Worm (Caenorhabditis elegans) whole organism, L1 larva: ENCODE data around the gene cid-1.

Experiments
- C16A3.4 ChIP-seq: fragments of 150-350 bp; optimal IDR thresholded peaks from 2 replicates; lab custom pipeline; 2014; ENCODE audit warnings: missing biosample characterization, missing genetic modification characterization
- F16B12.6 ChIP-seq: fragments of 150-350 bp; optimal IDR thresholded peaks from 2 replicates; lab custom pipeline; 2014; ENCODE audit warnings: missing biosample characterization, missing genetic modification characterization
- Y116A8C.19 ChIP-seq: sonication (generic microtip); optimal IDR thresholded peaks from 2 replicates; lab custom pipeline; 2016; ENCODE audit warnings: missing compliant biosample characterization, missing genetic modification characterization, borderline replicate concordance
- alr-1 ChIP-seq: fragments of 200-800 bp; sonication (Bioruptor generic); optimal IDR thresholded peaks from 2 replicates; lab custom pipeline; 2018; ENCODE audit warnings: borderline replicate concordance, mild to moderate bottlenecking, missing genetic modification characterization, missing compliant biosample characterization
- aly-2 ChIP-seq: fragments of 150-350 bp; optimal IDR thresholded peaks from 2 replicates; lab custom pipeline; 2014; ENCODE audit warnings: missing biosample characterization, missing genetic modification characterization
- ama-1 ChIP-seq: fragments of 150-350 bp; optimal IDR thresholded peaks from 2 replicates; lab custom pipeline; 2014
- blmp-1 ChIP-seq: fragments of 150-350 bp; optimal IDR thresholded peaks from 2 replicates; lab custom pipeline; 2014; ENCODE audit warnings: missing biosample characterization, missing genetic modification characterization
- ceh-8 ChIP-seq: fragments of 200-800 bp; sonication (Bioruptor generic); optimal IDR thresholded peaks from 2 replicates; lab custom pipeline; 2018; ENCODE audit warnings: mild to moderate bottlenecking, missing genetic modification characterization, moderate library complexity, missing compliant biosample characterization
- ceh-82 ChIP-seq, 3 experiments: fragments of 150-350 bp in 1 of 3; sonication (generic microtip) in 2 of 3; optimal IDR thresholded peaks; 2 replicates each; lab custom pipeline; 2014 to 2017; ENCODE audit warnings: missing biosample characterization in 3 of 3, missing genetic modification characterization in 3 of 3
- ceh-88 ChIP-seq: fragments of 200-800 bp; sonication (Bioruptor generic); IDR thresholded peaks from 2 replicates; pipeline ENCODE4 v1.3.6; 2022; ENCODE audit warnings: missing genetic modification characterization, missing compliant biosample characterization
- ceh-90 ChIP-seq: sonication (generic microtip); optimal IDR thresholded peaks from 2 replicates; lab custom pipeline; 2016; ENCODE audit warnings: missing genetic modification characterization, missing compliant biosample characterization
- ces-1 ChIP-seq: fragments of 150-350 bp; optimal IDR thresholded peaks from 2 replicates; lab custom pipeline; 2014; ENCODE audit warnings: missing biosample characterization, missing genetic modification reagents, missing genetic modification characterization
- dpl-1 ChIP-seq, 3 experiments: fragments of 150-350 bp in 2 of 3; sonication (generic microtip) in 1 of 3; optimal IDR thresholded peaks; 2 replicates each; lab custom pipeline; 2014 to 2017; ENCODE audit warnings: missing biosample characterization in 3 of 3, missing genetic modification characterization in 3 of 3, missing genetic modification reagents in 3 of 3
- efl-1 ChIP-seq, 4 experiments: fragments of 150-350 bp; optimal IDR thresholded peaks in 3 of 4; peaks in 1 of 4; 1 replicate in 1 of 4; 2 replicates in 3 of 4; lab custom pipeline; 2014; ENCODE audit warnings: missing biosample characterization in 2 of 4, missing genetic modification characterization in 2 of 4, missing genetic modification reagents in 2 of 4
- efl-3 ChIP-seq: fragments of 200-800 bp; sonication (Bioruptor generic); optimal IDR thresholded peaks from 2 replicates; lab custom pipeline; 2018; ENCODE audit warnings: mild to moderate bottlenecking, missing genetic modification characterization, missing compliant biosample characterization
- egl-27 ChIP-seq, 2 experiments: fragments of 150-350 bp in 1 of 2; sonication (generic microtip); optimal IDR thresholded peaks; 3 replicates each; lab custom pipeline; 2017 to 2018; ENCODE audit warnings: missing biosample characterization in 2 of 2, missing genetic modification characterization in 2 of 2, missing genetic modification reagents in 2 of 2
- elt-2 ChIP-seq: sonication (generic microtip); optimal IDR thresholded peaks from 2 replicates; lab custom pipeline; 2016; ENCODE audit warnings: missing genetic modification characterization, mild to moderate bottlenecking, inconsistent platforms, missing compliant biosample characterization, missing genetic modification reagents
- elt-3 ChIP-seq, 6 experiments: fragments of 150-350 bp in 1 of 6; sonication (generic microtip); optimal IDR thresholded peaks; 2 replicates each; lab custom pipeline; 2017 to 2018; ENCODE audit warnings: missing biosample characterization in 6 of 6, missing genetic modification characterization in 6 of 6, inconsistent platforms in 1 of 6
- fkh-8 ChIP-seq: sonication (generic microtip); optimal IDR thresholded peaks from 2 replicates; lab custom pipeline; 2016; ENCODE audit warnings: mild to moderate bottlenecking, missing genetic modification characterization, missing compliant biosample characterization
- hlh-17 ChIP-seq: fragments of 200-800 bp; sonication (Bioruptor generic); optimal IDR thresholded peaks from 2 replicates; lab custom pipeline; 2018; ENCODE audit warnings: missing genetic modification characterization, mild to moderate bottlenecking, missing compliant biosample characterization, moderate library complexity, borderline replicate concordance
- lin-13 ChIP-seq: fragments of 150-350 bp; optimal IDR thresholded peaks from 2 replicates; lab custom pipeline; 2014; ENCODE audit warnings: missing biosample characterization, missing genetic modification reagents, missing genetic modification characterization
- lin-35 ChIP-seq, 2 experiments: fragments of 150-350 bp; optimal IDR thresholded peaks; 2 replicates each; lab custom pipeline; 2014; ENCODE audit warnings: missing biosample characterization in 2 of 2, missing genetic modification characterization in 2 of 2, missing genetic modification reagents in 2 of 2
- lsy-2 ChIP-seq, 2 experiments: fragments of 150-350 bp; optimal IDR thresholded peaks; 2 replicates each; lab custom pipeline; 2014; ENCODE audit warnings: missing biosample characterization in 2 of 2, missing genetic modification characterization in 2 of 2
- mep-1 ChIP-seq: fragments of 150-350 bp; optimal IDR thresholded peaks from 2 replicates; lab custom pipeline; 2014; ENCODE audit warnings: missing biosample characterization, missing genetic modification characterization
- nhr-19 ChIP-seq: fragments of 200-800 bp; sonication (Bioruptor generic); conservative IDR thresholded peaks from 2 replicates; pipeline ENCODE4 v1.3.6; 2022; ENCODE audit warnings: missing genetic modification characterization, missing compliant biosample characterization
- nhr-28 ChIP-seq: fragments of 150-350 bp; optimal IDR thresholded peaks from 2 replicates; lab custom pipeline; 2014; ENCODE audit warnings: missing biosample characterization, missing genetic modification characterization
- nhr-90 ChIP-seq: sonication (generic microtip); optimal IDR thresholded peaks from 2 replicates; lab custom pipeline; 2016; ENCODE audit warnings: mild to moderate bottlenecking, missing genetic modification characterization, missing compliant biosample characterization; ENCODE audit not compliant: poor library complexity
- rnt-1 ChIP-seq: sonication (generic microtip); optimal IDR thresholded peaks from 2 replicates; lab custom pipeline; 2016; ENCODE audit warnings: mild to moderate bottlenecking, missing genetic modification characterization, moderate library complexity, missing compliant biosample characterization
- skn-1 ChIP-seq: fragments of 150-350 bp; optimal IDR thresholded peaks from 2 replicates; lab custom pipeline; 2014; ENCODE audit warnings: missing biosample characterization, missing genetic modification characterization
- snu-23 ChIP-seq: sonication (generic microtip); optimal IDR thresholded peaks from 2 replicates; lab custom pipeline; 2016; ENCODE audit warnings: missing genetic modification characterization, missing compliant biosample characterization
- sptf-1 ChIP-seq: fragments of 150-350 bp; optimal IDR thresholded peaks from 2 replicates; lab custom pipeline; 2014; ENCODE audit warnings: missing biosample characterization, missing genetic modification characterization
- tbx-2 ChIP-seq: sonication (generic microtip); optimal IDR thresholded peaks from 2 replicates; lab custom pipeline; 2016; ENCODE audit warnings: missing genetic modification characterization, missing compliant biosample characterization
- vab-15 ChIP-seq: sonication (generic microtip); optimal IDR thresholded peaks from 2 replicates; lab custom pipeline; 2017; ENCODE audit warnings: missing genotype, mild to moderate bottlenecking, missing genetic modification characterization, missing compliant biosample characterization

Gene cid-1

DNA sequence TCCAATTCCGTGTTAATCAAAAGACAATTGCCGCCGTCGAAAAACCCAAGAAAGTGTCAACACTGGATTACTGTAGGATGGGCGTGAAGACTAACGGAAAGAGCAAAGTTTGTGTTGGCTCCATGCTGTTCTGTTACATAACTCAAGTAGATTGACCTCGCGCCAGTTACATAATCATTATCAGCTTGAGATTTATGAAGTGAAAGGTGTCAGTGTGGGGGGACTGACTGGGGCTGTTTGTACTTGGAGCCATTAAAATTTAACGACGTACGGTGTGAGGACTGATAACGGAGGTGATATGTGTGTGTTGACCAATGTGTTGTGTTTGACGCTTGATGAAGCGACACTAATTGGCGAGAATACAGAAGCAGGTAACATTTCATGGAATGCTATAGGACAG is 27.0 kb upstream of the cid-1 start:
- TF ChIP-seq ceh-90 (tag; lab: Kevin White, UChicago) (no peak), ceh-8 (no peak), elt-2 (tag; lab: Kevin White, UChicago) (peak; percentile 51), elt-3 (tag; optimal IDR thresholded peaks at IDR 0.05; lab: Kevin White, UChicago) (no peak), lsy-2 (tag; optimal IDR thresholded peaks at IDR 0.05; lab: Kevin White, UChicago) (no peak), rnt-1 (tag; lab: Kevin White, UChicago) (no peak), lin-35 (GFP tag; optimal IDR thresholded peaks at IDR 0.05; lab: Kevin White, UChicago) (peak in 1 of 2 experiments; percentile 2), alr-1 (tag; lab: Kevin White, UChicago) (no peak), efl-1 (optimal IDR thresholded peaks at IDR 0.05; lab: Kevin White, UChicago) (no peak), efl-1 (GFP tag; optimal IDR thresholded peaks at IDR 0.05 in 1 of 2; lab: Kevin White, UChicago) (peak in 1 of 2 experiments; percentile 85)

DNA sequence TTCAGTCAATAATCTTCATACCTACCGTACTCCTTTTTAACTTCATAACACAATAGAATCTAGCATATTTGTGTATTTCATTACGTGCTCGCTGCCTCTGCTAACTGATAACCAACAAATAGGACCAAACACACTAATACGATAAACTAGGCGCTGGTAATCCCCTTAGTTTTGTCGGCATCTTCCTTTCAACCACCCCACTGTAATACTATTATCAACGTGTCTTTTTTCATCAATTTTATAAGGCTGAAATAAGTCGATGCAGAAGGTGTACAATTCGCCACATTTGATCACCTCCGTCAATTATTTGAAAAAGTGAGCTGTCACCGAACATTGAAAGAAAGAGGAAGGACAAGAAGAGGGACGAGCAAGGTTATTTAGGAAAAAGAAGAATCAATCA is 26.3 kb upstream of the cid-1 start:
- TF ChIP-seq lin-13 (GFP tag; lab: Kevin White, UChicago) (no peak), efl-1 (optimal IDR thresholded peaks at IDR 0.05; lab: Kevin White, UChicago) (no peak), efl-1 (GFP tag; optimal IDR thresholded peaks at IDR 0.05 in 1 of 2; lab: Kevin White, UChicago) (peak in 1 of 2 experiments; percentile 30), elt-2 (tag; lab: Kevin White, UChicago) (peak; percentile 44)
- TF ChIP-seq, all 84 proteins: peak for 2

DNA sequence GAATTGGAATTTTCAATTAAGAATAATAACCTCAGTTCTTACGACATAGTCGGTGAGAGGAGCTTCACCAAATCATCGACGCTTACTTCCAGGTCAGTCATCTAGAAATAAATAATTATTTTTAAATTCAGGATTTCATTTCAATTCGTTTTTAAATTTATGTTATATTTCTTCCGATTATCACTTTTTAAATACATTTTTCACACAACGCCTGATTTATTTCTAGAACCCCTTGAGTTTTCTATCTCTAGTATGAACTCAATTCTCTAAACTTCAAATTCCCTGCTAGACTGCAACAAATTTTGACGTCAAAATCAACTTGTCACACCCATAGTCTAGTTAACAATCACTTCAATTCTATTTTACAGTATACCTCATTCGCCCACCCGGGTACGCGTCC is 24.2 kb upstream of the cid-1 start, which contains the start of gene Y54H5A.2:
Gene Y54H5A.2 (minus strand): TSS at position 101 of the 400 bp plus-strand sequence.
- no peak for TF ChIP-seq nhr-19 (GFP tag; lab: Robert Waterston, UW)
- TF ChIP-seq egl-27 (tag; optimal IDR thresholded peaks at IDR 0.05; lab: Kevin White, UChicago) = no peak
- TF ChIP-seq lin-35 (GFP tag; optimal IDR thresholded peaks at IDR 0.05; lab: Kevin White, UChicago) = no peak
- TF ChIP-seq nhr-28 (tag; lab: Kevin White, UChicago) = no peak
- no peak for TF ChIP-seq C16A3.4 (tag; lab: Kevin White, UChicago)
- TF ChIP-seq aly-2 (tag; lab: Kevin White, UChicago) = no peak
- TF ChIP-seq nhr-90 (tag; lab: Kevin White, UChicago) = no peak
- no peak for TF ChIP-seq ceh-88 (GFP tag; lab: Robert Waterston, UW)
- TF ChIP-seq, all 84 proteins: peak for 0

DNA sequence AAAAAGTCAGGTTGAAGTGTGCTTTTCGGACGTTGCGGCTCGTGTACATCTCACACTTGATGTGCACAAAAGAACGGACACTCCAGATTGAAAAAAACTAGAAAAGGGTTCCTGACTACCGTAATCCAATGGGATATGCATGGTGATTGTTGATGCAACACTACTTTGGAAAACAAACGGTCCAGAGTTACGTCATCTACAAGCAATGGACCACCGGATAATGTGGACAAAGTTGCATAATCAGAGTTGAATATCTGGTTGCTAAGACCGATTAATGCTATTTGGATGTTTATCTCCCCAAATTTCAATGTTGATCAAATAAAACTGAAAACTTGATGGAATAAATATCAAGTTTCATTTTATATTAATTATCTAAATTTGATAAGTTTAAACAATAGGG is 23.7 kb upstream of the cid-1 start:
- TF ChIP-seq egl-27 (tag; optimal IDR thresholded peaks at IDR 0.05; lab: Kevin White, UChicago) (no peak), efl-3 (GFP tag; lab: Kevin White, UChicago) (no peak)

DNA sequence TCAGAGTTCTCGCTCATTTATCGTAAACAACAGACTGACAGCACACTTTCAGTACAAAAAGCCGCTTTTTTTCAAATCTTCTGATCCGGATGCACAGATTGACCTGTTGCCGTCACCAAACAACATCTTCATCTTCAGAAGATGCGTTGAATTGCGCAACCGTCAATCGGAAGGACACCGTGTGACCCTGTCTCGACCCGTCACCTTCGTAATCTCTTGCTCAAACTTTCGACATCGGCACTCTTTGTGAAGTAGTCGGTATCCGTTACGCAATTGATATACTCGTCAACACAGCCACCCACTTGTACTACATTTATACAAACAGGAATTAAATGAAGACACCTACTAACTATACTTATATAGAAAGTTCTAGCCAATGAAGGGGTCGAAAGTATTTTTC is 22.7 kb upstream of the cid-1 start:
- TF ChIP-seq elt-3 (tag; optimal IDR thresholded peaks at IDR 0.05; lab: Kevin White, UChicago) (no peak), ces-1 (no peak)

DNA sequence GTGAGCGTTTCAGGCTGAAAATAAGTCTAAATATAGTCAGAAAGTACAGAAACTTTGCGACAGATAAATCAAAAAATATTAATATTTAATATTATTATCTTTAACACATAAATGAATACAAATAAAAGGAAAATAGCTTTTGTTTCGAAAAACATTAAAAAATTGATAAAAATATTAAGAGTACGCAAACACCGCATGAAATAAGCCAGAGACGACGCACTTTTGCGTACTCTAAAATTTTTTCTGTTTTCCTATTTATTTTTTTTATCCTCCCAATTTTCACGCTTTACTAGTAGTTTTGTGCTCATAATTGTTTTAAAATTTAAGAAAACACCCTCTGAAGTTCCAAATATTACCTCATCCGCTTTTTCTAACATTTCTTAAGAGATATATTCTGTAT is 20.6 kb upstream of the cid-1 start, which contains the start of the genes rbm-42 and grwd-1:
Gene rbm-42 (minus strand): TSS at position 93 of the 400 bp plus-strand sequence.
Gene grwd-1 (plus strand): TSS at position 328 of the 400 bp plus-strand sequence.
- TF ChIP-seq C16A3.4 (tag; lab: Kevin White, UChicago) = peak; percentile 8
- no peak for TF ChIP-seq sptf-1 (tag; lab: Kevin White, UChicago)
- TF ChIP-seq vab-15 (tag; lab: Kevin White, UChicago) = no peak
- TF ChIP-seq snu-23 (GFP tag; lab: Kevin White, UChicago) = peak; percentile 30
- TF ChIP-seq ceh-82 (tag; optimal IDR thresholded peaks at IDR 0.05; lab: Kevin White, UChicago) = no peak
- TF ChIP-seq hlh-17 (GFP tag; lab: Kevin White, UChicago) = no peak
- TF ChIP-seq tbx-2 = peak; percentile 42
- TF ChIP-seq ama-1 (lab: Kevin White, UChicago) = no peak
- peak; percentile 83 for TF ChIP-seq F16B12.6 (tag; lab: Kevin White, UChicago)
- TF ChIP-seq lin-35 (GFP tag; optimal IDR thresholded peaks at IDR 0.05; lab: Kevin White, UChicago) = peak; percentile 21 to 57
- peak; percentile 32 to 43 for TF ChIP-seq efl-1 (optimal IDR thresholded peaks at IDR 0.05; lab: Kevin White, UChicago)
- TF ChIP-seq efl-1 (GFP tag; optimal IDR thresholded peaks at IDR 0.05 in 1 of 2; lab: Kevin White, UChicago) = peak; percentile 58 to 76
- TF ChIP-seq nhr-28 (tag; lab: Kevin White, UChicago) = no peak
- TF ChIP-seq skn-1 (tag; lab: Kevin White, UChicago) = peak; percentile 20
- no peak for TF ChIP-seq elt-3 (tag; optimal IDR thresholded peaks at IDR 0.05; lab: Kevin White, UChicago)
- TF ChIP-seq fkh-8 = no peak
- no peak for TF ChIP-seq Y116A8C.19 (tag; lab: Kevin White, UChicago)
- TF ChIP-seq dpl-1 (GFP tag; optimal IDR thresholded peaks at IDR 0.05; lab: Kevin White, UChicago) = peak in 2 of 3 experiments; percentile 49 to 57
- peak; percentile 27 to 66 for TF ChIP-seq lsy-2 (tag; optimal IDR thresholded peaks at IDR 0.05; lab: Kevin White, UChicago)
- peak; percentile 15 for TF ChIP-seq blmp-1 (tag; lab: Kevin White, UChicago)
- peak; percentile 62 for TF ChIP-seq mep-1 (tag; lab: Kevin White, UChicago)
